Worm (Caenorhabditis elegans) whole organism, L3 larva: ENCODE results near the gene unc-112.

Experiments used
- ZK546.5 ChIP-seq: sonication (generic microtip); optimal IDR thresholded peaks from 2 replicates; lab custom pipeline; 2017; ENCODE audit warnings: missing biosample characterization, missing genetic modification characterization
- ama-1 ChIP-seq: fragments of 150-350 bp; optimal IDR thresholded peaks from 2 replicates; lab custom pipeline; 2018
- ceh-28 ChIP-seq: fragments of 150-350 bp; optimal IDR thresholded peaks from 2 replicates; lab custom pipeline; 2014; ENCODE audit warnings: missing biosample characterization, missing genetic modification reagents, missing genetic modification characterization
- ceh-9 ChIP-seq: sonication (generic microtip); optimal IDR thresholded peaks from 2 replicates; lab custom pipeline; 2018; ENCODE audit warnings: missing biosample characterization, missing genetic modification characterization
- daf-12 ChIP-seq: fragments of 150-350 bp; optimal IDR thresholded peaks from 2 replicates; lab custom pipeline; 2014; ENCODE audit warnings: missing biosample characterization, missing genetic modification reagents, missing genetic modification characterization
- egl-27 ChIP-seq: sonication (generic microtip); optimal IDR thresholded peaks from 4 replicates; lab custom pipeline; 2017; ENCODE audit warnings: missing biosample characterization, missing genetic modification reagents, missing genetic modification characterization
- egl-5 ChIP-seq: fragments of 150-350 bp; optimal IDR thresholded peaks from 2 replicates; lab custom pipeline; 2017; ENCODE audit warnings: missing biosample characterization, missing genetic modification reagents, missing genetic modification characterization, inconsistent platforms
- elt-2 ChIP-seq: sonication (generic microtip); optimal IDR thresholded peaks from 2 replicates; lab custom pipeline; 2016; ENCODE audit warnings: missing genetic modification reagents, mild to moderate bottlenecking, missing genetic modification characterization, missing compliant biosample characterization
- elt-3 ChIP-seq, 3 experiments: fragments of 150-350 bp in 1 of 3; sonication (generic microtip) in 2 of 3; optimal IDR thresholded peaks; 2 replicates in 2 of 3; 4 replicates in 1 of 3; lab custom pipeline; 2014 to 2017; ENCODE audit warnings: missing biosample characterization in 3 of 3, missing genetic modification characterization in 3 of 3
- eor-1 ChIP-seq, 2 experiments: fragments of 150-350 bp; optimal IDR thresholded peaks; 2 replicates each; lab custom pipeline; 2014 to 2018; ENCODE audit warnings: missing biosample characterization in 2 of 2, missing genetic modification characterization in 2 of 2
- fkh-10 ChIP-seq: sonication (generic microtip); optimal IDR thresholded peaks from 2 replicates; lab custom pipeline; 2017; ENCODE audit warnings: missing biosample characterization, missing genetic modification reagents, missing genetic modification characterization
- fos-1 ChIP-seq: fragments of 150-350 bp; optimal IDR thresholded peaks from 2 replicates; lab custom pipeline; 2014; ENCODE audit warnings: missing biosample characterization, missing genetic modification characterization
- hmg-11 ChIP-seq: sonication (generic microtip); optimal IDR thresholded peaks from 2 replicates; lab custom pipeline; 2016; ENCODE audit warnings: missing genetic modification characterization, missing compliant biosample characterization
- jun-1 ChIP-seq: fragments of 150-350 bp; optimal IDR thresholded peaks from 2 replicates; lab custom pipeline; 2014; ENCODE audit warnings: missing biosample characterization, missing genetic modification reagents, missing genetic modification characterization
- lin-15B ChIP-seq: fragments of 150-350 bp; optimal IDR thresholded peaks from 2 replicates; lab custom pipeline; 2014; ENCODE audit warnings: missing biosample characterization, missing genetic modification characterization
- lin-39 ChIP-seq: fragments of 150-350 bp; optimal IDR thresholded peaks from 2 replicates; lab custom pipeline; 2018; ENCODE audit warnings: missing biosample characterization, missing genetic modification reagents, missing genetic modification characterization
- lsy-12 ChIP-seq: sonication (generic microtip); optimal IDR thresholded peaks from 2 replicates; lab custom pipeline; 2016; ENCODE audit warnings: mild to moderate bottlenecking, missing genetic modification characterization, missing compliant biosample characterization
- mml-1 ChIP-seq: fragments of 150-350 bp; sonication (generic microtip); optimal IDR thresholded peaks from 3 replicates; lab custom pipeline; 2014; ENCODE audit warnings: missing biosample characterization, missing genetic modification characterization
- nfya-1 ChIP-seq: sonication (generic microtip); optimal IDR thresholded peaks from 2 replicates; lab custom pipeline; 2017; ENCODE audit warnings: missing genetic modification characterization, mild to moderate bottlenecking, missing compliant biosample characterization, antibody characterized with exemption, moderate library complexity; ENCODE audit not compliant: insufficient read depth
- nhr-11 ChIP-seq: fragments of 150-350 bp; optimal IDR thresholded peaks from 2 replicates; lab custom pipeline; 2014; ENCODE audit warnings: missing biosample characterization, missing genetic modification characterization
- nhr-12 ChIP-seq: fragments of 150-350 bp; optimal IDR thresholded peaks from 2 replicates; lab custom pipeline; 2014; ENCODE audit warnings: missing biosample characterization, missing genetic modification characterization
- nhr-23 ChIP-seq: fragments of 150-350 bp; optimal IDR thresholded peaks from 2 replicates; lab custom pipeline; 2014; ENCODE audit warnings: missing biosample characterization, missing genetic modification reagents, missing genetic modification characterization
- nhr-237 ChIP-seq: fragments of 150-350 bp; optimal IDR thresholded peaks from 2 replicates; lab custom pipeline; 2014; ENCODE audit warnings: missing biosample characterization, missing genetic modification characterization
- nhr-25 ChIP-seq: sonication (generic microtip); optimal IDR thresholded peaks from 2 replicates; lab custom pipeline; 2017; ENCODE audit warnings: missing biosample characterization, missing genetic modification characterization
- nhr-28 ChIP-seq: fragments of 150-350 bp; optimal IDR thresholded peaks from 2 replicates; lab custom pipeline; 2014; ENCODE audit warnings: missing biosample characterization, missing genetic modification characterization
- nhr-43 ChIP-seq: sonication (generic microtip); optimal IDR thresholded peaks from 2 replicates; lab custom pipeline; 2016; ENCODE audit warnings: mild to moderate bottlenecking, missing genetic modification characterization, missing compliant biosample characterization; ENCODE audit not compliant: poor library complexity, severe bottlenecking
- nhr-67 ChIP-seq: fragments of 150-350 bp; optimal IDR thresholded peaks from 2 replicates; lab custom pipeline; 2014; ENCODE audit warnings: missing biosample characterization, missing genetic modification characterization
- nhr-76 ChIP-seq: fragments of 150-350 bp; sonication (generic microtip); optimal IDR thresholded peaks from 5 replicates; lab custom pipeline; 2014; ENCODE audit warnings: missing biosample characterization, missing genetic modification characterization
- nhr-77 ChIP-seq: fragments of 150-350 bp; optimal IDR thresholded peaks from 2 replicates; lab custom pipeline; 2014; ENCODE audit warnings: missing biosample characterization, missing genetic modification characterization
- pha-4 ChIP-seq: fragments of 150-350 bp; optimal IDR thresholded peaks from 2 replicates; lab custom pipeline; 2014; ENCODE audit warnings: missing biosample characterization, missing genetic modification reagents, missing genetic modification characterization
- pqm-1 ChIP-seq: fragments of 150-350 bp; optimal IDR thresholded peaks from 2 replicates; lab custom pipeline; 2017; ENCODE audit warnings: missing biosample characterization, missing genetic modification characterization, inconsistent platforms
- sea-2 ChIP-seq: fragments of 150-350 bp; sonication (generic microtip); optimal IDR thresholded peaks from 4 replicates; lab custom pipeline; 2014; ENCODE audit warnings: missing biosample characterization, missing genetic modification reagents, missing genetic modification characterization
- snpc-4 ChIP-seq: fragments of 150-350 bp; optimal IDR thresholded peaks from 2 replicates; lab custom pipeline; 2014; ENCODE audit warnings: missing biosample characterization, missing genetic modification characterization
- tbx-2 ChIP-seq: sonication (generic microtip); optimal IDR thresholded peaks from 2 replicates; lab custom pipeline; 2016; ENCODE audit warnings: mild to moderate bottlenecking, missing genetic modification characterization, missing compliant biosample characterization
- zag-1 ChIP-seq: fragments of 150-350 bp; optimal IDR thresholded peaks from 2 replicates; lab custom pipeline; 2014; ENCODE audit warnings: missing biosample characterization, missing genetic modification characterization
- ztf-4 ChIP-seq: fragments of 150-350 bp; optimal IDR thresholded peaks from 2 replicates; lab custom pipeline; 2014; ENCODE audit warnings: missing biosample characterization, missing genetic modification characterization

Gene unc-112

ce11 chrV:14688097-14688912, 8.1 kb downstream of the unc-112 start, which contains the start of gene C47E8.11:
Gene C47E8.11, plus strand, starts transcription at chrV:14688616.
- TF ChIP-seq snpc-4 (tag; lab: Kevin White, UChicago) (peak; percentile 52), nhr-11 (tag; lab: Kevin White, UChicago) (no peak), fos-1 (tag; lab: Kevin White, UChicago) (peak; percentile 29), nhr-12 (no peak), lsy-12 (tag; lab: Kevin White, UChicago) (peak; percentile 37), elt-2 (tag; lab: Kevin White, UChicago) (peak; percentile 42), nfya-1 (tag; lab: Kevin White, UChicago) (peak; percentile 60), lin-39 (tag; lab: Kevin White, UChicago) (peak; percentile 45), hmg-11 (tag; lab: Kevin White, UChicago) (peak; percentile 22), jun-1 (tag; lab: Kevin White, UChicago) (no peak), nhr-25 (tag; lab: Kevin White, UChicago) (peak; percentile 89), ama-1 (peak; percentile 99), pha-4 (tag; lab: Kevin White, UChicago) (peak; percentile 79), tbx-2 (tag; lab: Kevin White, UChicago) (peak; percentile 81), ztf-4 (peak; percentile 71), nhr-23 (peak; percentile 64), egl-27 (tag; lab: Kevin White, UChicago) (no peak), eor-1 (tag; optimal IDR thresholded peaks at IDR 0.05; lab: Kevin White, UChicago) (no peak), nhr-28 (no peak), nhr-43 (tag; lab: Kevin White, UChicago) (peak; percentile 59), daf-12 (tag; lab: Kevin White, UChicago) (no peak), fkh-10 (GFP tag; lab: Kevin White, UChicago) (no peak), zag-1 (tag; lab: Kevin White, UChicago) (no peak), lin-15B (tag; lab: Kevin White, UChicago) (no peak), egl-5 (tag; lab: Kevin White, UChicago) (peak; percentile 26)

ce11 chrV:14687106-14687964, 9.1 kb downstream of the unc-112 start:
- TF ChIP-seq ZK546.5 (tag; lab: Kevin White, UChicago) (no peak), elt-3 (tag; optimal IDR thresholded peaks at IDR 0.05; lab: Kevin White, UChicago) (no peak), nhr-11 (tag; lab: Kevin White, UChicago) (no peak), mml-1 (tag; lab: Kevin White, UChicago) (no peak), jun-1 (tag; lab: Kevin White, UChicago) (no peak), lsy-12 (tag; lab: Kevin White, UChicago) (no peak), ama-1 (peak; percentile 91), ztf-4 (peak; percentile 5), pqm-1 (no peak), nfya-1 (tag; lab: Kevin White, UChicago) (peak; percentile 25), elt-2 (tag; lab: Kevin White, UChicago) (no peak), nhr-77 (tag; lab: Kevin White, UChicago) (no peak), nhr-237 (tag; lab: Kevin White, UChicago) (no peak), pha-4 (tag; lab: Kevin White, UChicago) (peak; percentile 16), nhr-67 (no peak)

- peak; percentile 3 for TF ChIP-seq snpc-4 (tag; lab: Kevin White, UChicago)
- peak; percentile 11 for TF ChIP-seq nhr-25 (tag; lab: Kevin White, UChicago)
- TF ChIP-seq pqm-1, result no peak
- TF ChIP-seq nhr-76 (tag; lab: Kevin White, UChicago), result no peak
- no peak for TF ChIP-seq nhr-43 (tag; lab: Kevin White, UChicago)
- no peak for TF ChIP-seq sea-2 (GFP tag; lab: Kevin White, UChicago)
- TF ChIP-seq daf-12 (tag; lab: Kevin White, UChicago), result no peak
- TF ChIP-seq tbx-2 (tag; lab: Kevin White, UChicago), result no peak
- no peak for TF ChIP-seq ztf-4
- no peak for TF ChIP-seq nhr-28
- no peak for TF ChIP-seq jun-1 (tag; lab: Kevin White, UChicago)
- TF ChIP-seq ama-1, result peak; percentile 93
- no peak for TF ChIP-seq ceh-28 (tag; lab: Kevin White, UChicago)
- TF ChIP-seq ceh-9 (tag; lab: Kevin White, UChicago), result no peak
- no peak for TF ChIP-seq elt-2 (tag; lab: Kevin White, UChicago)
- TF ChIP-seq nhr-11 (tag; lab: Kevin White, UChicago), result no peak
- no peak for TF ChIP-seq nhr-77 (tag; lab: Kevin White, UChicago)
- no peak for TF ChIP-seq lsy-12 (tag; lab: Kevin White, UChicago)
- TF ChIP-seq egl-5 (tag; lab: Kevin White, UChicago), result no peak
Observed at ce11 chrV:14686231-14687105, 10.0 kb downstream of the unc-112 start.
